Fruit fly (Drosophila melanogaster) whole organism, embryonic: ENCODE results near the gene Pif1A.

Experiments used
- Ada2b ChIP-seq: fragments of 200-800 bp; sonication (Bioruptor generic); IDR thresholded peaks from 2 replicates; pipeline ENCODE4 v1.3.6; 2022; ENCODE audit warnings: missing biosample characterization, missing genetic modification characterization
- Asciz ChIP-seq: fragments of 200-800 bp; sonication (Bioruptor generic); optimal IDR thresholded peaks from 2 replicates; lab custom pipeline; 2017; ENCODE audit warnings: missing biosample characterization, mild to moderate bottlenecking, missing genetic modification characterization, missing genetic modification reagents
- BEAF-32 ChIP-seq: fragments of 200-800 bp; sonication (Bioruptor generic); optimal IDR thresholded peaks from 3 replicates; lab custom pipeline; 2017; ENCODE audit warnings: missing biosample characterization, missing genetic modification characterization, mild to moderate bottlenecking, moderate library complexity, missing genetic modification reagents
- Bdp1 ChIP-seq: fragments of 200-800 bp; sonication (Bioruptor generic); optimal IDR thresholded peaks from 3 replicates; lab custom pipeline; 2016; ENCODE audit warnings: missing biosample characterization, missing genetic modification characterization
- CG10267 ChIP-seq: fragments of 200-800 bp; sonication (Bioruptor generic); optimal IDR thresholded peaks from 2 replicates; lab custom pipeline; 2018; ENCODE audit warnings: missing biosample characterization, mild to moderate bottlenecking, missing genetic modification characterization, moderate library complexity
- CG10565 ChIP-seq: fragments of 200-800 bp; sonication (Bioruptor generic); optimal IDR thresholded peaks from 3 replicates; lab custom pipeline; 2016; ENCODE audit warnings: missing biosample characterization, mild to moderate bottlenecking, missing genetic modification characterization
- CG11247 ChIP-seq: fragments of 200-800 bp; sonication (Bioruptor generic); IDR thresholded peaks from 2 replicates; pipeline ENCODE4 v1.3.6; 2022; ENCODE audit warnings: missing biosample characterization, missing genetic modification characterization
- CG12299 ChIP-seq: fragments of 200-800 bp; sonication (Bioruptor generic); optimal IDR thresholded peaks from 2 replicates; lab custom pipeline; 2018; ENCODE audit warnings: missing biosample characterization, mild to moderate bottlenecking, missing genetic modification characterization
- CG13287 ChIP-seq: fragments of 200-800 bp; sonication (Bioruptor generic); IDR thresholded peaks from 2 replicates; pipeline ENCODE4 v1.3.6; 2022; ENCODE audit warnings: missing biosample characterization, missing genetic modification characterization; ENCODE audit not compliant: partially characterized antibody
- CG1602 ChIP-seq: fragments of 200-800 bp; sonication (Bioruptor generic); optimal IDR thresholded peaks from 3 replicates; lab custom pipeline; 2016; ENCODE audit warnings: missing biosample characterization, missing genetic modification characterization
- CG17359 ChIP-seq: fragments of 200-800 bp; sonication (Bioruptor generic); optimal IDR thresholded peaks from 3 replicates; lab custom pipeline; 2018; ENCODE audit warnings: missing biosample characterization, mild to moderate bottlenecking, missing genetic modification characterization, moderate library complexity
- CG2678 ChIP-seq: fragments of 200-800 bp; sonication (Bioruptor generic); optimal IDR thresholded peaks from 3 replicates; lab custom pipeline; 2019; ENCODE audit warnings: missing biosample characterization, mild to moderate bottlenecking, missing genetic modification characterization, moderate library complexity
- CG31388 ChIP-seq: fragments of 200-800 bp; sonication (Bioruptor generic); optimal IDR thresholded peaks from 2 replicates; lab custom pipeline; 2016; ENCODE audit warnings: missing biosample characterization, missing genetic modification characterization
- CG3726 ChIP-seq: fragments of 200-800 bp; sonication (Bioruptor generic); IDR thresholded peaks from 3 replicates; pipeline ENCODE4, ENCODE4 v1.3.6; 2022; ENCODE audit warnings: missing biosample characterization, missing genetic modification characterization
- CG4282 ChIP-seq: fragments of 200-800 bp; sonication (Bioruptor generic); optimal IDR thresholded peaks from 2 replicates; lab custom pipeline; 2016; ENCODE audit warnings: missing biosample characterization, missing genetic modification characterization
- CG5953 ChIP-seq: fragments of 200-800 bp; sonication (Bioruptor generic); IDR thresholded peaks from 2 replicates; pipeline ENCODE4 v1.3.6; 2022; ENCODE audit warnings: missing biosample characterization, missing genetic modification characterization
- CG6272 ChIP-seq: fragments of 200-800 bp; sonication (Bioruptor generic); IDR thresholded peaks from 2 replicates; pipeline ENCODE4 v1.3.6; 2022; ENCODE audit warnings: missing biosample characterization, missing genetic modification characterization
- CG6654 ChIP-seq: fragments of 200-800 bp; sonication (Bioruptor generic); optimal IDR thresholded peaks from 2 replicates; lab custom pipeline; 2017; ENCODE audit warnings: missing biosample characterization, mild to moderate bottlenecking, missing genetic modification characterization
- CG8290 ChIP-seq, 3 experiments: fragments of 200-800 bp; sonication (Bioruptor generic); optimal IDR thresholded peaks; 2 replicates each; lab custom pipeline; 2016 to 2019; ENCODE audit warnings: missing biosample characterization in 3 of 3, missing genetic modification characterization in 3 of 3, mild to moderate bottlenecking in 2 of 3, moderate library complexity in 1 of 3
- CG8388 ChIP-seq: fragments of 200-800 bp; sonication (Bioruptor generic); optimal IDR thresholded peaks from 2 replicates; lab custom pipeline; 2019; ENCODE audit warnings: missing biosample characterization, mild to moderate bottlenecking, missing genetic modification characterization, moderate library complexity
- CG8944 ChIP-seq: fragments of 200-800 bp; sonication (Bioruptor generic); optimal IDR thresholded peaks from 3 replicates; lab custom pipeline; 2016; ENCODE audit warnings: missing biosample characterization, missing genetic modification characterization
- CG9609 ChIP-seq: fragments of 200-800 bp; sonication (Bioruptor generic); optimal IDR thresholded peaks from 3 replicates; lab custom pipeline; 2016; ENCODE audit warnings: missing biosample characterization, missing genetic modification characterization
- CG9797 ChIP-seq: fragments of 200-800 bp; sonication (Bioruptor generic); optimal IDR thresholded peaks from 3 replicates; lab custom pipeline; 2018; ENCODE audit warnings: missing biosample characterization, mild to moderate bottlenecking, missing genetic modification characterization
- CG9932 ChIP-seq: fragments of 200-800 bp; sonication (Bioruptor generic); IDR thresholded peaks from 2 replicates; pipeline ENCODE4 v1.3.6; 2022; ENCODE audit warnings: missing biosample characterization, missing genetic modification characterization
- Dad ChIP-seq: fragments of 200-800 bp; sonication (Bioruptor generic); optimal IDR thresholded peaks from 3 replicates; lab custom pipeline; 2016; ENCODE audit warnings: missing biosample characterization, missing genetic modification characterization
- Fer2 ChIP-seq: fragments of 200-800 bp; sonication (Bioruptor generic); optimal IDR thresholded peaks from 2 replicates; lab custom pipeline; 2018; ENCODE audit warnings: missing biosample characterization, mild to moderate bottlenecking, missing genetic modification characterization, moderate library complexity
- HLHmδ ChIP-seq: fragments of 200-800 bp; sonication (Bioruptor generic); optimal IDR thresholded peaks from 2 replicates; lab custom pipeline; 2018; ENCODE audit warnings: missing biosample characterization, mild to moderate bottlenecking, missing genetic modification characterization, moderate library complexity
- Hr51 ChIP-seq, 2 experiments: fragments of 200-800 bp; sonication (Bioruptor generic); optimal IDR thresholded peaks; 2 replicates in 1 of 2; 3 replicates in 1 of 2; lab custom pipeline; 2016 to 2018; ENCODE audit warnings: missing biosample characterization in 2 of 2, missing genetic modification characterization in 2 of 2, mild to moderate bottlenecking in 1 of 2, moderate library complexity in 1 of 2
- MBD-R2 ChIP-seq: fragments of 200-800 bp; sonication (Bioruptor generic); IDR thresholded peaks from 2 replicates; pipeline ENCODE4 v1.3.6; 2022; ENCODE audit warnings: missing biosample characterization, missing genetic modification characterization
- Meics ChIP-seq: fragments of 200-800 bp; sonication (Bioruptor generic); optimal IDR thresholded peaks from 2 replicates; lab custom pipeline; 2017; ENCODE audit warnings: missing biosample characterization, mild to moderate bottlenecking, missing genetic modification characterization
- Oaz ChIP-seq: fragments of 200-800 bp; sonication (Bioruptor generic); IDR thresholded peaks from 2 replicates; pipeline ENCODE4 v1.3.6; 2022; ENCODE audit warnings: missing biosample characterization, missing genetic modification characterization
- Ravus ChIP-seq: fragments of 200-800 bp; sonication (Bioruptor generic); IDR thresholded peaks from 2 replicates; pipeline ENCODE4 v1.3.6; 2022; ENCODE audit warnings: missing biosample characterization, missing genetic modification characterization
- Trl ChIP-seq, 3 experiments: fragments of >200 bp in 2 of 3; fragments of 200-800 bp in 1 of 3; sonication (Bioruptor generic) in 1 of 3; optimal IDR thresholded peaks; 2 replicates in 1 of 3; 3 replicates in 2 of 3; lab custom pipeline; 2016 to 2017; ENCODE audit warnings: missing biosample characterization in 1 of 3, missing genetic modification characterization in 1 of 3
- Vsx1 ChIP-seq: fragments of 200-800 bp; sonication (Bioruptor generic); optimal IDR thresholded peaks from 2 replicates; lab custom pipeline; 2017; ENCODE audit warnings: missing biosample characterization, mild to moderate bottlenecking, missing genetic modification characterization, missing genetic modification reagents
- ab ChIP-seq: fragments of 200-800 bp; sonication (Bioruptor generic); optimal IDR thresholded peaks from 2 replicates; lab custom pipeline; 2016; ENCODE audit warnings: missing biosample characterization, missing genetic modification characterization
- bsh ChIP-seq, 2 experiments: fragments of 200-800 bp; sonication (Bioruptor generic); optimal IDR thresholded peaks; 2 replicates each; lab custom pipeline; 2017 to 2018; ENCODE audit warnings: mild to moderate bottlenecking in 2 of 2, missing biosample characterization in 2 of 2, missing genetic modification characterization in 2 of 2, moderate library complexity in 1 of 2
- crc ChIP-seq: fragments of 200-800 bp; sonication (Bioruptor generic); optimal IDR thresholded peaks from 2 replicates; lab custom pipeline; 2016; ENCODE audit warnings: missing biosample characterization, missing genetic modification characterization
- grn ChIP-seq: fragments of 200-800 bp; sonication (Bioruptor generic); optimal IDR thresholded peaks from 3 replicates; lab custom pipeline; 2017; ENCODE audit warnings: missing biosample characterization, missing genetic modification characterization
- gt ChIP-seq: fragments of 200-800 bp; sonication (Bioruptor generic); IDR thresholded peaks from 2 replicates; pipeline ENCODE4 v1.3.6; 2022; ENCODE audit warnings: missing biosample characterization, missing genetic modification characterization
- h ChIP-seq: fragments of >200 bp; optimal IDR thresholded peaks from 2 replicates; lab custom pipeline; 2017
- her ChIP-seq: fragments of 200-800 bp; sonication (Bioruptor generic); optimal IDR thresholded peaks from 2 replicates; lab custom pipeline; 2016; ENCODE audit warnings: missing biosample characterization, missing genetic modification characterization
- inv ChIP-seq: fragments of 200-800 bp; sonication (Bioruptor generic); IDR thresholded peaks from 2 replicates; pipeline ENCODE4 v1.3.6; 2022; ENCODE audit warnings: missing biosample characterization, missing genetic modification characterization; ENCODE audit not compliant: partially characterized antibody
- ken ChIP-seq: fragments of 200-800 bp; sonication (Bioruptor generic); IDR thresholded peaks from 3 replicates; pipeline ENCODE4 v1.3.6; 2022; ENCODE audit warnings: missing biosample characterization, missing genetic modification characterization
- mam ChIP-seq: fragments of 200-800 bp; sonication (Bioruptor generic); optimal IDR thresholded peaks from 3 replicates; lab custom pipeline; 2016; ENCODE audit warnings: missing biosample characterization, missing genetic modification characterization
- nerfin-2 ChIP-seq: fragments of 200-800 bp; sonication (Bioruptor generic); IDR thresholded peaks from 2 replicates; pipeline ENCODE4 v1.3.6; 2022; ENCODE audit warnings: missing biosample characterization, missing genetic modification characterization; ENCODE audit not compliant: partially characterized antibody
- nmo ChIP-seq: fragments of 200-800 bp; sonication (Bioruptor generic); optimal IDR thresholded peaks from 2 replicates; lab custom pipeline; 2018; ENCODE audit warnings: missing biosample characterization, mild to moderate bottlenecking, missing genetic modification characterization, moderate library complexity
- onecut ChIP-seq: fragments of 200-800 bp; sonication (Bioruptor generic); IDR thresholded peaks from 2 replicates; pipeline ENCODE4 v1.3.6; 2022; ENCODE audit warnings: missing biosample characterization, missing genetic modification characterization
- pros ChIP-seq: fragments of 200-800 bp; sonication (Bioruptor generic); optimal IDR thresholded peaks from 3 replicates; lab custom pipeline; 2019; ENCODE audit warnings: missing biosample characterization, mild to moderate bottlenecking, missing genetic modification characterization, moderate library complexity
- shn ChIP-seq: fragments of 200-800 bp; sonication (Bioruptor generic); optimal IDR thresholded peaks from 3 replicates; lab custom pipeline; 2016; ENCODE audit warnings: missing biosample characterization, missing genetic modification characterization
- usp ChIP-seq: fragments of >200 bp; optimal IDR thresholded peaks from 2 replicates; lab custom pipeline; 2017; ENCODE audit warnings: missing biosample characterization, missing genetic modification characterization
- vfl ChIP-seq: fragments of 200-800 bp; sonication (Bioruptor generic); optimal IDR thresholded peaks from 2 replicates; lab custom pipeline; 2016; ENCODE audit warnings: missing biosample characterization, missing genetic modification characterization

The Pif1A gene

dm6 chr3R:8744198-8744597 lies 56.8 kb downstream of the Pif1A start (continued):
- TF ChIP-seq mam (GFP tag; lab: Kevin White, UChicago): peak; percentile 2
- no peak for TF ChIP-seq CG8290 (GFP tag; optimal IDR thresholded peaks at IDR 0.05; lab: Kevin White, UChicago)
- TF ChIP-seq CG8290 (tag; optimal IDR thresholded peaks at IDR 0.05; lab: Kevin White, UChicago): peak in 1 of 2 experiments; percentile 23
- TF ChIP-seq ab: no peak
- TF ChIP-seq usp (GFP tag; lab: Kevin White, UChicago): no peak
- no peak for TF ChIP-seq h (lab: Kevin White, UChicago)
- TF ChIP-seq Meics (GFP tag; lab: Kevin White, UChicago): peak; percentile 35
- peak; percentile 48 for TF ChIP-seq CG17359 (tag; lab: Kevin White, UChicago)
- no peak for TF ChIP-seq Oaz (GFP tag; lab: Robert Waterston, UW)
- peak; percentile 57 for TF ChIP-seq CG2678 (tag; lab: Kevin White, UChicago)
- no peak for TF ChIP-seq Asciz (GFP tag; lab: Kevin White, UChicago)
- TF ChIP-seq CG6654 (GFP tag; lab: Kevin White, UChicago): no peak
- no peak for TF ChIP-seq CG10565 (GFP tag; lab: Kevin White, UChicago)
- no peak for TF ChIP-seq Bdp1 (GFP tag; lab: Kevin White, UChicago)
- no peak for TF ChIP-seq onecut (GFP tag; lab: Robert Waterston, UW)
- no peak for TF ChIP-seq Dad (GFP tag; lab: Kevin White, UChicago)
- TF ChIP-seq CG10267 (tag; lab: Kevin White, UChicago): peak; percentile 17
- peak; percentile 40 for TF ChIP-seq Vsx1
- TF ChIP-seq gt (GFP tag; lab: Robert Waterston, UW): no peak
- no peak for TF ChIP-seq inv (GFP tag; lab: Robert Waterston, UW)
- no peak for TF ChIP-seq CG4282 (GFP tag; lab: Kevin White, UChicago)
- no peak for TF ChIP-seq nmo (GFP tag; lab: Kevin White, UChicago)
- TF ChIP-seq vfl (GFP tag; lab: Kevin White, UChicago): peak; percentile 8
- no peak for TF ChIP-seq BEAF-32 (GFP tag; lab: Kevin White, UChicago)
- no peak for TF ChIP-seq Trl (optimal IDR thresholded peaks at IDR 0.05; lab: Kevin White, UChicago)
- TF ChIP-seq Trl (GFP tag; optimal IDR thresholded peaks at IDR 0.05; lab: Kevin White, UChicago): no peak
- peak; percentile 20 for TF ChIP-seq CG8388
- no peak for TF ChIP-seq MBD-R2 (GFP tag; lab: Robert Waterston, UW)
- peak; percentile 10 to 65 for TF ChIP-seq Hr51 (GFP tag; optimal IDR thresholded peaks at IDR 0.05; lab: Kevin White, UChicago)
- peak; percentile 41 for TF ChIP-seq CG1602 (GFP tag; lab: Kevin White, UChicago)
- TF ChIP-seq CG8944 (GFP tag; lab: Kevin White, UChicago): peak; percentile 51
- TF ChIP-seq Ada2b (GFP tag; lab: Robert Waterston, UW): peak; percentile 65
- TF ChIP-seq CG6272 (GFP tag; lab: Robert Waterston, UW): no peak
- no peak for TF ChIP-seq pros
- TF ChIP-seq bsh (GFP tag; optimal IDR thresholded peaks at IDR 0.05; lab: Kevin White, UChicago): peak in 1 of 2 experiments; percentile 57
- TF ChIP-seq CG13287 (GFP tag; lab: Robert Waterston, UW): no peak
- no peak for TF ChIP-seq Fer2
- peak; percentile 33; the same call in 1 of the 3 replicates for TF ChIP-seq ken (GFP tag; lab: Robert Waterston, UW)
- peak; percentile 41; the same call in 1 of the 2 replicates for TF ChIP-seq CG11247 (GFP tag; lab: Robert Waterston, UW)
- TF ChIP-seq CG9797: no peak
- no peak for TF ChIP-seq CG31388
- TF ChIP-seq CG9932 (GFP tag; lab: Robert Waterston, UW): peak; percentile 39; the same call in 1 of the 2 replicates
- TF ChIP-seq grn (GFP tag; lab: Kevin White, UChicago): no peak
- TF ChIP-seq CG5953 (GFP tag; lab: Robert Waterston, UW): no peak
- TF ChIP-seq CG3726: no peak
- TF ChIP-seq Ravus: no peak
- TF ChIP-seq nerfin-2 (GFP tag; lab: Robert Waterston, UW): no peak
- no peak for TF ChIP-seq her (GFP tag; lab: Kevin White, UChicago)
- no peak for TF ChIP-seq crc
- TF ChIP-seq CG12299 (tag; lab: Kevin White, UChicago): no peak
- TF ChIP-seq HLHmδ: no peak
- TF ChIP-seq shn (GFP tag; lab: Kevin White, UChicago): peak; percentile 4
- TF ChIP-seq CG9609 (GFP tag; lab: Kevin White, UChicago): peak; percentile 41
